Worm (Caenorhabditis elegans) whole organism, L1 larva: ENCODE data around the gene rbx-1.

ENCODE experiments used
- nhr-28 ChIP-seq: fragments of 150-350 bp; optimal IDR thresholded peaks from 2 replicates; lab custom pipeline; 2014; ENCODE audit warnings: missing biosample characterization, missing genetic modification characterization
- zag-1 ChIP-seq: fragments of 150-350 bp; optimal IDR thresholded peaks from 2 replicates; lab custom pipeline; 2014; ENCODE audit warnings: missing biosample characterization, missing genetic modification characterization

ce11 chrV:9737287-9737686, 47.0 kb upstream of the rbx-1 start, which contains the start of gene aqp-4:
- no peak for TF ChIP-seq nhr-28
- no peak for TF ChIP-seq zag-1
